Worm (Caenorhabditis elegans) whole organism, late embryonic: ENCODE data around the gene F10D2.16.

Experiments
- C08G9.2 ChIP-seq: sonication (generic microtip); optimal IDR thresholded peaks from 2 replicates; lab custom pipeline; 2016; ENCODE audit warnings: mild to moderate bottlenecking, missing genetic modification characterization, moderate library complexity, missing compliant biosample characterization
- ahr-1 ChIP-seq: sonication (generic microtip); optimal IDR thresholded peaks from 2 replicates; lab custom pipeline; 2016; ENCODE audit warnings: missing genetic modification characterization, missing compliant biosample characterization
- ceh-14 ChIP-seq: sonication (generic microtip); optimal IDR thresholded peaks from 2 replicates; lab custom pipeline; 2016; ENCODE audit warnings: missing genotype, missing genetic modification characterization, missing compliant biosample characterization
- ceh-18 ChIP-seq: sonication (generic microtip); optimal IDR thresholded peaks from 2 replicates; lab custom pipeline; 2016; ENCODE audit warnings: missing genetic modification characterization, missing compliant biosample characterization
- ceh-31 ChIP-seq: sonication (generic microtip); optimal IDR thresholded peaks from 2 replicates; lab custom pipeline; 2016; ENCODE audit warnings: missing genetic modification characterization, missing compliant biosample characterization
- ceh-34 ChIP-seq: sonication (generic microtip); optimal IDR thresholded peaks from 2 replicates; lab custom pipeline; 2016; ENCODE audit warnings: mild to moderate bottlenecking, missing genetic modification characterization, missing compliant biosample characterization
- ceh-48 ChIP-seq: sonication (generic microtip); optimal IDR thresholded peaks from 2 replicates; lab custom pipeline; 2016; ENCODE audit warnings: missing genetic modification characterization, inconsistent platforms, missing compliant biosample characterization
- ceh-6 ChIP-seq: fragments of 200-800 bp; sonication (Bioruptor generic); optimal IDR thresholded peaks from 2 replicates; lab custom pipeline; 2018; ENCODE audit warnings: mild to moderate bottlenecking, missing genetic modification characterization, missing compliant biosample characterization
- che-1 ChIP-seq: sonication (generic microtip); optimal IDR thresholded peaks from 2 replicates; lab custom pipeline; 2016; ENCODE audit warnings: mild to moderate bottlenecking, missing genetic modification characterization, missing compliant biosample characterization
- elt-2 ChIP-seq: sonication (generic microtip); optimal IDR thresholded peaks from 2 replicates; lab custom pipeline; 2016; ENCODE audit warnings: missing genetic modification reagents, missing genetic modification characterization, missing compliant biosample characterization
- ets-4 ChIP-seq: sonication (generic microtip); optimal IDR thresholded peaks from 2 replicates; lab custom pipeline; 2016; ENCODE audit warnings: missing genetic modification characterization, missing compliant biosample characterization
- fax-1 ChIP-seq: sonication (generic microtip); optimal IDR thresholded peaks from 2 replicates; lab custom pipeline; 2016; ENCODE audit warnings: missing genotype, missing genetic modification characterization, missing compliant biosample characterization
- fkh-10 ChIP-seq: fragments of 150-350 bp; optimal IDR thresholded peaks from 2 replicates; lab custom pipeline; 2014; ENCODE audit warnings: missing biosample characterization, missing genetic modification reagents, missing genetic modification characterization
- fkh-6 ChIP-seq: sonication (generic microtip); optimal IDR thresholded peaks from 2 replicates; lab custom pipeline; 2016; ENCODE audit warnings: missing genetic modification characterization, missing compliant biosample characterization
- hlh-13 ChIP-seq: fragments of 200-800 bp; sonication (Bioruptor generic); optimal IDR thresholded peaks from 2 replicates; lab custom pipeline; 2018; ENCODE audit warnings: mild to moderate bottlenecking, missing genetic modification characterization, missing compliant biosample characterization
- hlh-6 ChIP-seq: sonication (generic microtip); optimal IDR thresholded peaks from 2 replicates; lab custom pipeline; 2016; ENCODE audit warnings: missing genotype, missing genetic modification characterization, missing compliant biosample characterization
- hlh-8 ChIP-seq: sonication (generic microtip); optimal IDR thresholded peaks from 2 replicates; lab custom pipeline; 2016; ENCODE audit warnings: missing genotype, missing genetic modification characterization, missing compliant biosample characterization
- lim-6 ChIP-seq: sonication (generic microtip); optimal IDR thresholded peaks from 2 replicates; lab custom pipeline; 2016; ENCODE audit warnings: missing genetic modification characterization, missing compliant biosample characterization
- mec-3 ChIP-seq: sonication (generic microtip); optimal IDR thresholded peaks from 2 replicates; lab custom pipeline; 2016; ENCODE audit warnings: borderline replicate concordance, missing genetic modification characterization, missing compliant biosample characterization
- nfya-1 ChIP-seq: sonication (generic microtip); optimal IDR thresholded peaks from 2 replicates; lab custom pipeline; 2017; ENCODE audit warnings: missing genetic modification characterization, mild to moderate bottlenecking, missing compliant biosample characterization, antibody characterized with exemption, moderate library complexity
- odd-2 ChIP-seq: sonication (generic microtip); optimal IDR thresholded peaks from 2 replicates; lab custom pipeline; 2017; ENCODE audit warnings: antibody characterized with exemption, mild to moderate bottlenecking, missing genetic modification characterization, missing compliant biosample characterization
- pag-3 ChIP-seq: sonication (generic microtip); optimal IDR thresholded peaks from 2 replicates; lab custom pipeline; 2016; ENCODE audit warnings: missing compliant biosample characterization, missing genetic modification characterization, borderline replicate concordance
- pqm-1 ChIP-seq: sonication (generic microtip); optimal IDR thresholded peaks from 2 replicates; lab custom pipeline; 2016; ENCODE audit warnings: missing genetic modification characterization, missing compliant biosample characterization
- ref-2 ChIP-seq: sonication (generic microtip); optimal IDR thresholded peaks from 2 replicates; lab custom pipeline; 2016; ENCODE audit warnings: missing genetic modification characterization, missing compliant biosample characterization
- sox-4 ChIP-seq: sonication (generic microtip); optimal IDR thresholded peaks from 2 replicates; lab custom pipeline; 2017; ENCODE audit warnings: mild to moderate bottlenecking, missing genetic modification characterization, inconsistent platforms, missing compliant biosample characterization
- ttx-3 ChIP-seq: sonication (generic microtip); optimal IDR thresholded peaks from 2 replicates; lab custom pipeline; 2016; ENCODE audit warnings: missing genetic modification reagents, missing genetic modification characterization, missing compliant biosample characterization
- unc-42 ChIP-seq: sonication (generic microtip); optimal IDR thresholded peaks from 2 replicates; lab custom pipeline; 2016; ENCODE audit warnings: missing genotype, missing genetic modification characterization, missing compliant biosample characterization
- unc-55 ChIP-seq: sonication (generic microtip); optimal IDR thresholded peaks from 2 replicates; lab custom pipeline; 2017; ENCODE audit warnings: missing biosample characterization, missing genetic modification reagents, missing genetic modification characterization
- zip-5 ChIP-seq: sonication (generic microtip); optimal IDR thresholded peaks from 2 replicates; lab custom pipeline; 2016; ENCODE audit warnings: missing genetic modification characterization, missing compliant biosample characterization

Gene F10D2.16

ce11 chrV:7106499-7107152 is 27.4 kb upstream of the F10D2.16 start:
- no peak for TF ChIP-seq ets-4 (tag; lab: Kevin White, UChicago)
- TF ChIP-seq unc-42 (tag; lab: Kevin White, UChicago) = peak; percentile 37
- TF ChIP-seq hlh-6 (tag; lab: Kevin White, UChicago) = peak; percentile 34

ce11 chrV:7110370-7110769 is 23.7 kb upstream of the F10D2.16 start:
- TF ChIP-seq fkh-6 (no peak), unc-42 (tag; lab: Kevin White, UChicago) (peak; percentile 71), ttx-3 (tag; lab: Kevin White, UChicago) (no peak), unc-55 (GFP tag; lab: Kevin White, UChicago) (no peak)

ce11 chrV:7111276-7111675 is 22.8 kb upstream of the F10D2.16 start:
- TF ChIP-seq mec-3 (no peak), unc-42 (tag; lab: Kevin White, UChicago) (peak; percentile 96), che-1 (tag; lab: Kevin White, UChicago) (no peak), ceh-6 (GFP tag; lab: Kevin White, UChicago) (no peak), ceh-31 (no peak), fkh-10 (GFP tag; lab: Kevin White, UChicago) (peak; percentile 10)

ce11 chrV:7112223-7112622 is 21.8 kb upstream of the F10D2.16 start:
- no peak for TF ChIP-seq lim-6 (tag; lab: Kevin White, UChicago)
- TF ChIP-seq ets-4 (tag; lab: Kevin White, UChicago) = no peak
- TF ChIP-seq pag-3 (tag; lab: Kevin White, UChicago) = no peak
- no peak for TF ChIP-seq ceh-14
- no peak for TF ChIP-seq fax-1 (tag; lab: Kevin White, UChicago)
- TF ChIP-seq odd-2 = no peak
- TF ChIP-seq ref-2 (tag; lab: Kevin White, UChicago) = no peak
- TF ChIP-seq fkh-6 = no peak
- TF ChIP-seq ceh-48 (tag; lab: Kevin White, UChicago) = no peak
- no peak for TF ChIP-seq ceh-34 (tag; lab: Kevin White, UChicago)

ce11 chrV:7118796-7119195 is 15.3 kb upstream of the F10D2.16 start, which contains the start of gene srx-33:
Gene srx-33, minus strand, starts transcription at chrV:7118896.
- TF ChIP-seq unc-42 (tag; lab: Kevin White, UChicago) (no peak), pqm-1 (tag; lab: Kevin White, UChicago) (no peak), hlh-8 (tag; lab: Kevin White, UChicago) (no peak), hlh-6 (tag; lab: Kevin White, UChicago) (no peak)

- no peak for TF ChIP-seq nfya-1 (tag; lab: Kevin White, UChicago)
- no peak for TF ChIP-seq ceh-18 (tag; lab: Kevin White, UChicago)
Observed at ce11 chrV:7120168-7120567, 13.9 kb upstream of the F10D2.16 start, which contains the start of gene srx-34. Gene srx-34, minus strand, starts transcription at chrV:7120268.

- TF ChIP-seq elt-2 (tag; lab: Kevin White, UChicago) (no peak), hlh-13 (no peak), C08G9.2 (tag; lab: Kevin White, UChicago) (no peak), zip-5 (no peak), ets-4 (tag; lab: Kevin White, UChicago) (no peak), ahr-1 (tag; lab: Kevin White, UChicago) (no peak), sox-4 (tag; lab: Kevin White, UChicago) (no peak)
Observed at ce11 chrV:7123188-7123708, 10.8 kb upstream of the F10D2.16 start, which contains the start of gene lmd-5. Gene lmd-5, plus strand, starts transcription at chrV:7123658.
